Fruit fly (Drosophila melanogaster) Kc167 (cell line): ENCODE measurements around the gene CG18273.

ENCODE experiments used
- Myc ChIP-seq: fragments of >200 bp; optimal IDR thresholded peaks from 2 replicates; lab custom pipeline; 2017; ENCODE audit warnings: missing external identifiers
- Sin3A ChIP-seq: fragments of >200 bp; optimal IDR thresholded peaks from 2 replicates; lab custom pipeline; 2018; ENCODE audit warnings: missing external identifiers
- h ChIP-seq: fragments of >200 bp; optimal IDR thresholded peaks from 3 replicates; lab custom pipeline; 2018; ENCODE audit warnings: missing external identifiers
- insv ChIP-seq: fragments of >200 bp; optimal IDR thresholded peaks from 3 replicates; lab custom pipeline; 2018; ENCODE audit warnings: missing external identifiers
- psq ChIP-seq: fragments of >200 bp; optimal IDR thresholded peaks from 2 replicates; lab custom pipeline; 2017; ENCODE audit warnings: missing external identifiers
- ttk ChIP-seq: sonication (Bioruptor generic); optimal IDR thresholded peaks from 2 replicates; lab custom pipeline; 2017; ENCODE audit warnings: missing external identifiers

- TF ChIP-seq Sin3A: no peak
- no peak for TF ChIP-seq h
- no peak for TF ChIP-seq psq (lab: Kevin White, UChicago)
- TF ChIP-seq insv (lab: Kevin White, UChicago): no peak
- no peak for TF ChIP-seq Myc
- TF ChIP-seq ttk: no peak
Observed at dm6 chrX:529724-530603, 42.6 kb upstream of the CG18273 start, which contains the start of the genes CG4293 and Appl.
